Fruit fly (Drosophila melanogaster) whole organism, embryonic: ENCODE measurements around the gene Ube3a.
A peak's percentile ranks its signal among the peaks of the same experiment; 100 is the strongest.

Experiments
- Atf-2 ChIP-seq: fragments of 200-800 bp; sonication (Bioruptor generic); optimal IDR thresholded peaks from 2 replicates; lab custom pipeline; 2016; ENCODE audit warnings: missing biosample characterization, missing genetic modification characterization
- Atf6 ChIP-seq: fragments of 200-800 bp; sonication (Bioruptor generic); IDR thresholded peaks from 2 replicates; pipeline ENCODE4 v1.3.6; 2022; ENCODE audit warnings: missing biosample characterization, missing genetic modification characterization
- Bdp1 ChIP-seq: fragments of 200-800 bp; sonication (Bioruptor generic); optimal IDR thresholded peaks from 3 replicates; lab custom pipeline; 2016; ENCODE audit warnings: missing biosample characterization, missing genetic modification characterization
- CG11093 ChIP-seq: fragments of 200-800 bp; sonication (Bioruptor generic); IDR thresholded peaks from 3 replicates; pipeline ENCODE4 v1.3.6; 2022; ENCODE audit warnings: missing biosample characterization, missing genetic modification characterization
- CG11504 ChIP-seq: fragments of 200-800 bp; sonication (Bioruptor generic); optimal IDR thresholded peaks from 3 replicates; lab custom pipeline; 2019; ENCODE audit warnings: missing biosample characterization, mild to moderate bottlenecking, missing genetic modification characterization, moderate library complexity
- CG11560 ChIP-seq: fragments of 200-800 bp; sonication (Bioruptor generic); IDR thresholded peaks from 3 replicates; pipeline ENCODE4 v1.3.6; 2022; ENCODE audit warnings: missing biosample characterization, missing genetic modification characterization
- CG12219 ChIP-seq: fragments of 200-800 bp; sonication (Bioruptor generic); optimal IDR thresholded peaks from 3 replicates; lab custom pipeline; 2018; ENCODE audit warnings: missing biosample characterization, mild to moderate bottlenecking, missing genetic modification characterization
- CG12299 ChIP-seq: fragments of 200-800 bp; sonication (Bioruptor generic); optimal IDR thresholded peaks from 2 replicates; lab custom pipeline; 2018; ENCODE audit warnings: missing biosample characterization, mild to moderate bottlenecking, missing genetic modification characterization
- CG16863 ChIP-seq: fragments of 200-800 bp; sonication (Bioruptor generic); optimal IDR thresholded peaks from 3 replicates; lab custom pipeline; 2016; ENCODE audit warnings: missing biosample characterization, missing genetic modification characterization
- CG17802 ChIP-seq: fragments of 200-800 bp; sonication (Bioruptor generic); optimal IDR thresholded peaks from 2 replicates; lab custom pipeline; 2018; ENCODE audit warnings: missing biosample characterization, mild to moderate bottlenecking, missing genetic modification characterization, moderate library complexity
- CG2712 ChIP-seq: fragments of 200-800 bp; optimal IDR thresholded peaks from 3 replicates; lab custom pipeline; 2019; ENCODE audit warnings: missing biosample characterization, mild to moderate bottlenecking, missing genetic modification characterization, moderate library complexity
- CG30403 ChIP-seq: fragments of 200-800 bp; sonication (Bioruptor generic); optimal IDR thresholded peaks from 3 replicates; lab custom pipeline; 2016; ENCODE audit warnings: missing biosample characterization, missing genetic modification characterization
- CG30431 ChIP-seq: fragments of 200-800 bp; sonication (Bioruptor generic); optimal IDR thresholded peaks from 2 replicates; lab custom pipeline; 2017; ENCODE audit warnings: missing biosample characterization, missing genetic modification characterization
- CG4730 ChIP-seq: fragments of 200-800 bp; sonication (Bioruptor generic); IDR thresholded peaks from 2 replicates; pipeline ENCODE4 v1.3.6; 2022; ENCODE audit warnings: missing biosample characterization, missing genetic modification characterization
- CG5180 ChIP-seq: fragments of 200-800 bp; sonication (Bioruptor generic); optimal IDR thresholded peaks from 3 replicates; lab custom pipeline; 2017; ENCODE audit warnings: missing biosample characterization, missing genetic modification characterization, mild to moderate bottlenecking, moderate library complexity, missing genetic modification reagents
- CG6689 ChIP-seq: fragments of 200-800 bp; sonication (Bioruptor generic); IDR thresholded peaks from 2 replicates; pipeline ENCODE4 v1.3.6; 2022; ENCODE audit warnings: missing biosample characterization, missing genetic modification characterization
- CG7786 ChIP-seq: fragments of 200-800 bp; sonication (Bioruptor generic); optimal IDR thresholded peaks from 2 replicates; lab custom pipeline; 2016; ENCODE audit warnings: missing biosample characterization, missing genetic modification characterization
- CG7839 ChIP-seq: fragments of 200-800 bp; sonication (Bioruptor generic); optimal IDR thresholded peaks from 3 replicates; lab custom pipeline; 2018; ENCODE audit warnings: missing biosample characterization, mild to moderate bottlenecking, missing genetic modification characterization, moderate library complexity
- CG8478 ChIP-seq: fragments of >200 bp; optimal IDR thresholded peaks from 2 replicates; lab custom pipeline; 2018
- Dbx ChIP-seq: fragments of 200-800 bp; sonication (Bioruptor generic); IDR thresholded peaks from 3 replicates; pipeline ENCODE4 v1.3.6; 2022; ENCODE audit warnings: missing biosample characterization, missing genetic modification characterization
- Dip2 ChIP-seq: fragments of 200-800 bp; sonication (Bioruptor generic); IDR thresholded peaks from 2 replicates; pipeline ENCODE4 v1.3.6; 2022; ENCODE audit warnings: missing biosample characterization, missing genetic modification characterization
- E2f1 ChIP-seq: fragments of 200-800 bp; sonication (Bioruptor generic); IDR thresholded peaks from 2 replicates; pipeline ENCODE4 v1.3.6; 2022; ENCODE audit warnings: missing biosample characterization, missing genetic modification characterization
- Gsc ChIP-seq: fragments of 200-800 bp; sonication (Bioruptor generic); IDR thresholded peaks from 2 replicates; pipeline ENCODE4 v1.3.6; 2022; ENCODE audit warnings: missing biosample characterization, missing genetic modification characterization
- Hmr ChIP-seq: fragments of 200-800 bp; sonication (Bioruptor generic); optimal IDR thresholded peaks from 3 replicates; lab custom pipeline; 2017; ENCODE audit warnings: mild to moderate bottlenecking, missing biosample characterization, missing genetic modification reagents, missing genetic modification characterization
- Hr3 ChIP-seq: fragments of 200-800 bp; sonication (Bioruptor generic); optimal IDR thresholded peaks from 3 replicates; lab custom pipeline; 2016; ENCODE audit warnings: missing biosample characterization, missing genetic modification characterization
- Kr ChIP-seq: fragments of 200-800 bp; sonication (Bioruptor generic); optimal IDR thresholded peaks from 2 replicates; lab custom pipeline; 2017; ENCODE audit warnings: missing biosample characterization, mild to moderate bottlenecking, missing genetic modification characterization
- Myb ChIP-seq: fragments of 200-800 bp; sonication (Bioruptor generic); optimal IDR thresholded peaks from 2 replicates; lab custom pipeline; 2016; ENCODE audit warnings: missing biosample characterization, missing genetic modification characterization
- Oaz ChIP-seq: fragments of 200-800 bp; sonication (Bioruptor generic); IDR thresholded peaks from 2 replicates; pipeline ENCODE4 v1.3.6; 2022; ENCODE audit warnings: missing biosample characterization, missing genetic modification characterization
- Opbp ChIP-seq: fragments of 200-800 bp; sonication (Bioruptor generic); IDR thresholded peaks from 3 replicates; pipeline ENCODE4 v1.3.6; 2022; ENCODE audit warnings: missing biosample characterization, missing genetic modification characterization; ENCODE audit not compliant: partially characterized antibody
- Ravus ChIP-seq: fragments of 200-800 bp; sonication (Bioruptor generic); IDR thresholded peaks from 2 replicates; pipeline ENCODE4 v1.3.6; 2022; ENCODE audit warnings: missing biosample characterization, missing genetic modification characterization
- Rx ChIP-seq: fragments of 200-800 bp; sonication (Bioruptor generic); IDR thresholded peaks from 2 replicates; pipeline ENCODE4 v1.3.6; 2022; ENCODE audit warnings: missing biosample characterization, missing genetic modification characterization
- bigmax ChIP-seq: fragments of 200-800 bp; sonication (Bioruptor generic); optimal IDR thresholded peaks from 2 replicates; lab custom pipeline; 2018; ENCODE audit warnings: missing biosample characterization, mild to moderate bottlenecking, missing genetic modification characterization
- chn ChIP-seq: fragments of 200-800 bp; sonication (Bioruptor generic); optimal IDR thresholded peaks from 2 replicates; lab custom pipeline; 2016; ENCODE audit warnings: missing biosample characterization, missing genetic modification characterization
- croc ChIP-seq: fragments of 200-800 bp; sonication (Bioruptor generic); conservative IDR thresholded peaks from 3 replicates; pipeline ENCODE4 v1.3.6; 2022; ENCODE audit warnings: missing biosample characterization, missing genetic modification characterization
- da ChIP-seq: fragments of 200-800 bp; sonication (Bioruptor generic); optimal IDR thresholded peaks from 2 replicates; lab custom pipeline; 2016; ENCODE audit warnings: missing biosample characterization, missing genetic modification characterization
- esg ChIP-seq: fragments of 200-800 bp; sonication (Bioruptor generic); conservative IDR thresholded peaks from 2 replicates; pipeline ENCODE4 v1.3.6; 2022; ENCODE audit warnings: missing biosample characterization, missing genetic modification characterization
- grn ChIP-seq: fragments of 200-800 bp; sonication (Bioruptor generic); optimal IDR thresholded peaks from 3 replicates; lab custom pipeline; 2017; ENCODE audit warnings: missing biosample characterization, missing genetic modification characterization
- kay ChIP-seq: fragments of 200-800 bp; sonication (Bioruptor generic); optimal IDR thresholded peaks from 2 replicates; lab custom pipeline; 2016; ENCODE audit warnings: missing biosample characterization, missing genetic modification characterization
- kni ChIP-seq: fragments of 200-800 bp; sonication (Bioruptor generic); optimal IDR thresholded peaks from 3 replicates; lab custom pipeline; 2017; ENCODE audit warnings: mild to moderate bottlenecking, missing biosample characterization, missing genetic modification reagents, missing genetic modification characterization
- lbe ChIP-seq: fragments of 200-800 bp; sonication (Bioruptor generic); optimal IDR thresholded peaks from 2 replicates; lab custom pipeline; 2016; ENCODE audit warnings: missing biosample characterization, mild to moderate bottlenecking, missing genetic modification characterization
- nmo ChIP-seq: fragments of 200-800 bp; sonication (Bioruptor generic); optimal IDR thresholded peaks from 2 replicates; lab custom pipeline; 2018; ENCODE audit warnings: missing biosample characterization, mild to moderate bottlenecking, missing genetic modification characterization, moderate library complexity
- otp ChIP-seq: fragments of 200-800 bp; sonication (Bioruptor generic); IDR thresholded peaks from 3 replicates; pipeline ENCODE4, ENCODE4 v1.3.6; 2022; ENCODE audit warnings: missing biosample characterization, missing genetic modification characterization
- peb ChIP-seq: fragments of 200-800 bp; sonication (Bioruptor generic); IDR thresholded peaks from 2 replicates; pipeline ENCODE4 v1.3.6; 2022; ENCODE audit warnings: missing biosample characterization, missing genetic modification characterization
- prd ChIP-seq, 3 experiments: fragments of >200 bp in 2 of 3; fragments of 200-800 bp in 1 of 3; sonication (Bioruptor generic) in 1 of 3; optimal IDR thresholded peaks in 2 of 3; IDR thresholded peaks in 1 of 3; 2 replicates in 2 of 3; 3 replicates in 1 of 3; pipeline versions ENCODE4 v1.3.6 to Lab custom; 2017 to 2022; ENCODE audit warnings: missing biosample characterization in 1 of 3, missing genetic modification characterization in 1 of 3
- pros ChIP-seq: fragments of 200-800 bp; sonication (Bioruptor generic); optimal IDR thresholded peaks from 3 replicates; lab custom pipeline; 2019; ENCODE audit warnings: missing biosample characterization, mild to moderate bottlenecking, missing genetic modification characterization, moderate library complexity
- shn ChIP-seq: fragments of 200-800 bp; sonication (Bioruptor generic); optimal IDR thresholded peaks from 3 replicates; lab custom pipeline; 2016; ENCODE audit warnings: missing biosample characterization, missing genetic modification characterization
- sima ChIP-seq: fragments of 200-800 bp; sonication (Bioruptor generic); optimal IDR thresholded peaks from 2 replicates; lab custom pipeline; 2016; ENCODE audit warnings: missing biosample characterization, missing genetic modification characterization
- slbo ChIP-seq: fragments of 200-800 bp; sonication (Bioruptor generic); IDR thresholded peaks from 2 replicates; pipeline ENCODE4 v1.3.6; 2022; ENCODE audit warnings: missing biosample characterization, missing genetic modification characterization
- tgo ChIP-seq: fragments of 200-800 bp; sonication (Bioruptor generic); IDR thresholded peaks from 3 replicates; pipeline ENCODE4 v1.3.6; 2022; ENCODE audit warnings: missing biosample characterization, missing genetic modification characterization
- tio ChIP-seq: fragments of 200-800 bp; sonication (Bioruptor generic); optimal IDR thresholded peaks from 2 replicates; lab custom pipeline; 2017; ENCODE audit warnings: missing biosample characterization, missing genetic modification characterization, inconsistent platforms
- yki ChIP-seq: fragments of >200 bp; optimal IDR thresholded peaks from 3 replicates; lab custom pipeline; 2018

Gene Ube3a

dm6 chr3L:11214406-11215243 is 4.2 kb upstream of the Ube3a start, which contains the start of gene CG42671 (continued):
- TF ChIP-seq CG11560 (tag; lab: Robert Waterston, UW) (no peak), lbe (GFP tag; lab: Kevin White, UChicago) (peak; percentile 49), kay (GFP tag; lab: Kevin White, UChicago) (no peak), CG11093 (no peak), croc (GFP tag; lab: Robert Waterston, UW) (no peak), Opbp (GFP tag; lab: Robert Waterston, UW) (no peak), da (GFP tag; lab: Kevin White, UChicago) (no peak), kni (GFP tag; lab: Kevin White, UChicago) (no peak), Hr3 (no peak), CG7786 (GFP tag; lab: Kevin White, UChicago) (no peak), Hmr (GFP tag; lab: Kevin White, UChicago) (no peak), tgo (GFP tag; lab: Robert Waterston, UW) (no peak), Atf6 (GFP tag; lab: Robert Waterston, UW) (no peak), CG11504 (tag; lab: Kevin White, UChicago) (peak; percentile 58), CG5180 (GFP tag; lab: Kevin White, UChicago) (no peak), pros (no peak), CG2712 (tag; lab: Kevin White, UChicago) (no peak), Atf-2 (GFP tag; lab: Kevin White, UChicago) (no peak), CG16863 (GFP tag; lab: Kevin White, UChicago) (no peak), CG17802 (tag; lab: Kevin White, UChicago) (no peak), Ravus (GFP tag; lab: Robert Waterston, UW) (no peak), CG4730 (GFP tag; lab: Robert Waterston, UW) (no peak), CG30431 (GFP tag; lab: Kevin White, UChicago) (no peak), CG12219 (GFP tag; lab: Kevin White, UChicago) (no peak), CG7839 (tag; lab: Kevin White, UChicago) (peak; percentile 27), otp (GFP tag; lab: Robert Waterston, UW) (no peak), grn (GFP tag; lab: Kevin White, UChicago) (no peak), Oaz (GFP tag; lab: Robert Waterston, UW) (no peak), Kr (GFP tag; lab: Kevin White, UChicago) (no peak), esg (GFP tag; lab: Robert Waterston, UW) (no peak), Rx (GFP tag; lab: Robert Waterston, UW) (no peak), Myb (peak; percentile 93), sima (GFP tag; lab: Kevin White, UChicago) (no peak), peb (GFP tag; lab: Robert Waterston, UW) (no peak), yki (lab: Kevin White, UChicago) (peak; percentile 8), nmo (GFP tag; lab: Kevin White, UChicago) (peak; percentile 32), prd (optimal IDR thresholded peaks at IDR 0.05; lab: Kevin White, UChicago) (no peak), prd (GFP tag; IDR thresholded peaks at IDR 0.05; lab: Robert Waterston, UW) (no peak), CG30403 (GFP tag; lab: Kevin White, UChicago) (no peak), Dbx (GFP tag; lab: Robert Waterston, UW) (no peak), CG12299 (tag; lab: Kevin White, UChicago) (peak; percentile 14), CG8478 (lab: Kevin White, UChicago) (no peak), tio (no peak), E2f1 (GFP tag; lab: Robert Waterston, UW) (no peak), Dip2 (GFP tag; lab: Robert Waterston, UW) (no peak), Bdp1 (GFP tag; lab: Kevin White, UChicago) (no peak), chn (GFP tag; lab: Kevin White, UChicago) (no peak), shn (GFP tag; lab: Kevin White, UChicago) (no peak), CG6689 (GFP tag; lab: Robert Waterston, UW) (no peak), slbo (GFP tag; lab: Robert Waterston, UW) (no peak; the same call in 1 of the 2 replicates), bigmax (GFP tag; lab: Kevin White, UChicago) (no peak), Gsc (GFP tag; lab: Robert Waterston, UW) (no peak)
